Worm (Caenorhabditis elegans) whole organism, L4 larva: ENCODE measurements around the gene try-12.

Experiments used
- F44E2.7 ChIP-seq: fragments of 200-800 bp; sonication (Bioruptor generic); IDR thresholded peaks from 2 replicates; pipeline ENCODE4 v2.1.2; 2022; ENCODE audit warnings: missing genetic modification characterization, missing compliant biosample characterization
- F49E8.2 ChIP-seq: sonication (generic microtip); optimal IDR thresholded peaks from 2 replicates; lab custom pipeline; 2016; ENCODE audit warnings: missing compliant biosample characterization, mild to moderate bottlenecking, missing genetic modification characterization, borderline replicate concordance
- Y105C5A.15 ChIP-seq: fragments of 200-800 bp; sonication (Bioruptor generic); IDR thresholded peaks from 2 replicates; pipeline ENCODE4 v1.3.6; 2022; ENCODE audit warnings: missing genetic modification characterization, missing compliant biosample characterization
- Y48G9A.11 ChIP-seq: fragments of 200-800 bp; sonication (Bioruptor generic); IDR thresholded peaks from 2 replicates; pipeline ENCODE4 v1.3.6; 2022; ENCODE audit warnings: missing genetic modification reagents, missing genetic modification characterization, missing compliant biosample characterization
- Y5F2A.4 ChIP-seq: fragments of 200-800 bp; sonication (Bioruptor generic); optimal IDR thresholded peaks from 2 replicates; lab custom pipeline; 2018; ENCODE audit warnings: mild to moderate bottlenecking, missing genetic modification characterization, missing compliant biosample characterization
- Y75B8A.6 ChIP-seq: fragments of 200-800 bp; sonication (Bioruptor generic); IDR thresholded peaks from 2 replicates; pipeline ENCODE4 v1.3.6; 2022; ENCODE audit warnings: missing genetic modification reagents, missing genetic modification characterization, missing compliant biosample characterization
- arid-1 ChIP-seq: fragments of 200-800 bp; sonication (Bioruptor generic); conservative IDR thresholded peaks from 2 replicates; pipeline ENCODE4 v1.3.6; 2022; ENCODE audit warnings: missing genetic modification reagents, missing genetic modification characterization, missing compliant biosample characterization
- attf-4 ChIP-seq: sonication (generic microtip); optimal IDR thresholded peaks from 3 replicates; lab custom pipeline; 2017; ENCODE audit warnings: missing biosample characterization, missing genetic modification characterization
- ces-1 ChIP-seq: fragments of 150-350 bp; sonication (generic microtip); optimal IDR thresholded peaks from 4 replicates; lab custom pipeline; 2014; ENCODE audit warnings: missing biosample characterization, missing genetic modification reagents, missing genetic modification characterization
- cey-2 ChIP-seq: sonication (generic microtip); optimal IDR thresholded peaks from 3 replicates; lab custom pipeline; 2017; ENCODE audit warnings: missing genetic modification characterization, mild to moderate bottlenecking, missing compliant biosample characterization, antibody characterized with exemption, borderline replicate concordance; ENCODE audit not compliant: insufficient read depth
- daf-16 ChIP-seq, 3 experiments: sonication (generic microtip); optimal IDR thresholded peaks; 2 replicates each; lab custom pipeline; 2016 to 2017; ENCODE audit warnings: missing genetic modification characterization in 3 of 3, missing genetic modification reagents in 3 of 3, mild to moderate bottlenecking in 2 of 3, missing compliant biosample characterization in 2 of 3, missing biosample characterization in 1 of 3, moderate library complexity in 1 of 3
- daf-19 ChIP-seq: fragments of 200-800 bp; sonication (Bioruptor generic); conservative IDR thresholded peaks from 2 replicates; pipeline ENCODE4 v1.3.6; 2022; ENCODE audit warnings: missing genetic modification characterization, missing compliant biosample characterization
- dmd-8 ChIP-seq: fragments of 200-800 bp; sonication (Bioruptor generic); IDR thresholded peaks from 2 replicates; pipeline ENCODE4 v1.3.6; 2022; ENCODE audit warnings: missing genetic modification characterization, missing compliant biosample characterization
- dmd-9 ChIP-seq: fragments of 200-800 bp; sonication (Bioruptor generic); IDR thresholded peaks from 2 replicates; pipeline ENCODE4 v1.3.6; 2022; ENCODE audit warnings: missing genetic modification reagents, missing genetic modification characterization, missing compliant biosample characterization
- egl-43 ChIP-seq: fragments of 200-800 bp; sonication (Bioruptor generic); IDR thresholded peaks from 2 replicates; pipeline ENCODE4 v1.3.6; 2022; ENCODE audit warnings: missing genetic modification reagents, missing genetic modification characterization, missing compliant biosample characterization
- fkh-10 ChIP-seq: fragments of 150-350 bp; optimal IDR thresholded peaks from 2 replicates; lab custom pipeline; 2014; ENCODE audit warnings: missing biosample characterization, missing genetic modification reagents, missing genetic modification characterization
- fos-1 ChIP-seq: fragments of 150-350 bp; optimal IDR thresholded peaks from 2 replicates; lab custom pipeline; 2014; ENCODE audit warnings: missing biosample characterization, missing genetic modification characterization
- gei-8 ChIP-seq: fragments of 200-800 bp; sonication (Bioruptor generic); optimal IDR thresholded peaks from 2 replicates; lab custom pipeline; 2018; ENCODE audit warnings: mild to moderate bottlenecking, missing genetic modification characterization, missing compliant biosample characterization
- hif-1 ChIP-seq, 2 experiments: sonication (generic microtip); optimal IDR thresholded peaks; 2 replicates each; lab custom pipeline; 2016 to 2017; ENCODE audit warnings: missing compliant biosample characterization in 2 of 2, missing genetic modification characterization in 2 of 2, missing genetic modification reagents in 2 of 2, missing genotype in 2 of 2, mild to moderate bottlenecking in 1 of 2
- hmg-1.1 ChIP-seq: fragments of 200-800 bp; sonication (Bioruptor generic); IDR thresholded peaks from 2 replicates; pipeline ENCODE4 v1.3.6; 2022; ENCODE audit warnings: missing genetic modification reagents, missing genetic modification characterization, missing compliant biosample characterization
- jun-1 ChIP-seq: fragments of 150-350 bp; optimal IDR thresholded peaks from 2 replicates; lab custom pipeline; 2014; ENCODE audit warnings: missing biosample characterization, missing genetic modification reagents, missing genetic modification characterization
- lim-7 ChIP-seq: fragments of 200-800 bp; sonication (Bioruptor generic); IDR thresholded peaks from 2 replicates; pipeline ENCODE4 v1.3.6; 2022; ENCODE audit warnings: missing genetic modification characterization, missing compliant biosample characterization
- lin-15B ChIP-seq: fragments of 150-350 bp; sonication (generic microtip); optimal IDR thresholded peaks from 3 replicates; lab custom pipeline; 2014; ENCODE audit warnings: missing biosample characterization, missing genetic modification characterization
- lin-29 ChIP-seq: fragments of 200-800 bp; sonication (Bioruptor generic); IDR thresholded peaks from 2 replicates; pipeline ENCODE4 v1.3.6; 2022; ENCODE audit warnings: missing genetic modification reagents, missing genetic modification characterization, missing compliant biosample characterization
- lin-39 ChIP-seq: fragments of 150-350 bp; optimal IDR thresholded peaks from 2 replicates; lab custom pipeline; 2014; ENCODE audit warnings: missing biosample characterization, missing genetic modification reagents, missing genetic modification characterization
- lir-3 ChIP-seq: sonication (generic microtip); optimal IDR thresholded peaks from 2 replicates; lab custom pipeline; 2016; ENCODE audit warnings: mild to moderate bottlenecking, missing genetic modification characterization, missing compliant biosample characterization
- madf-5 ChIP-seq, 2 experiments: fragments of 200-800 bp; sonication (Bioruptor generic); IDR thresholded peaks; 2 replicates each; pipeline ENCODE4 v1.3.6; 2022; ENCODE audit warnings: missing compliant biosample characterization in 2 of 2, missing genetic modification characterization in 2 of 2
- madf-9 ChIP-seq: fragments of 200-800 bp; sonication (Bioruptor generic); conservative IDR thresholded peaks from 2 replicates; pipeline ENCODE4 v1.3.6; 2022; ENCODE audit warnings: missing genetic modification reagents, missing genetic modification characterization, missing compliant biosample characterization
- mdt-29 ChIP-seq: fragments of 200-800 bp; sonication (Bioruptor generic); IDR thresholded peaks from 2 replicates; pipeline ENCODE4 v1.3.6; 2022; ENCODE audit warnings: missing genetic modification reagents, missing genetic modification characterization, missing compliant biosample characterization
- mep-1 ChIP-seq: fragments of 150-350 bp; sonication (generic microtip); optimal IDR thresholded peaks from 3 replicates; lab custom pipeline; 2014; ENCODE audit warnings: missing biosample characterization, missing genetic modification characterization
- mxl-2 ChIP-seq: fragments of 200-800 bp; sonication (Bioruptor generic); conservative IDR thresholded peaks from 2 replicates; pipeline ENCODE4 v1.3.6; 2022; ENCODE audit warnings: missing genetic modification reagents, missing genetic modification characterization, missing compliant biosample characterization
- nhr-10 ChIP-seq: fragments of 150-350 bp; optimal IDR thresholded peaks from 2 replicates; lab custom pipeline; 2014; ENCODE audit warnings: missing biosample characterization, missing genetic modification characterization
- nhr-102 ChIP-seq: sonication (generic microtip); optimal IDR thresholded peaks from 2 replicates; lab custom pipeline; 2016; ENCODE audit warnings: mild to moderate bottlenecking, missing genetic modification characterization, moderate library complexity, missing compliant biosample characterization
- nhr-11 ChIP-seq: fragments of 150-350 bp; optimal IDR thresholded peaks from 2 replicates; lab custom pipeline; 2014; ENCODE audit warnings: missing biosample characterization, missing genetic modification characterization
- nhr-237 ChIP-seq: sonication (generic microtip); optimal IDR thresholded peaks from 2 replicates; lab custom pipeline; 2017; ENCODE audit warnings: missing biosample characterization, missing genetic modification characterization
- nhr-77 ChIP-seq: fragments of 150-350 bp; optimal IDR thresholded peaks from 2 replicates; lab custom pipeline; 2014; ENCODE audit warnings: missing biosample characterization, missing genetic modification characterization
- pha-4 ChIP-seq, 2 experiments: fragments of 150-350 bp in 1 of 2; fragments of 200-800 bp in 1 of 2; sonication (Bioruptor generic) in 1 of 2; IDR thresholded peaks in 1 of 2; optimal IDR thresholded peaks in 1 of 2; 2 replicates each; pipeline versions ENCODE4 v1.3.6 to Lab custom; 2014 to 2022; ENCODE audit warnings: missing genetic modification characterization in 2 of 2, missing genetic modification reagents in 2 of 2, missing biosample characterization in 1 of 2, missing compliant biosample characterization in 1 of 2
- sdz-12 ChIP-seq: fragments of 200-800 bp; sonication (Bioruptor generic); optimal IDR thresholded peaks from 2 replicates; lab custom pipeline; 2018; ENCODE audit warnings: mild to moderate bottlenecking, missing genetic modification characterization, missing compliant biosample characterization
- skn-1 ChIP-seq: fragments of 150-350 bp; optimal IDR thresholded peaks from 2 replicates; lab custom pipeline; 2014; ENCODE audit warnings: missing biosample characterization, missing genetic modification characterization
- snpc-4 ChIP-seq: fragments of 150-350 bp; optimal IDR thresholded peaks from 2 replicates; lab custom pipeline; 2014; ENCODE audit warnings: missing biosample characterization, missing genetic modification characterization
- tag-97 ChIP-seq: fragments of 200-800 bp; sonication (Bioruptor generic); IDR thresholded peaks from 2 replicates; pipeline ENCODE4 v1.3.6; 2022; ENCODE audit warnings: missing genetic modification characterization, missing compliant biosample characterization
- tra-1 ChIP-seq: fragments of 200-800 bp; sonication (Bioruptor generic); IDR thresholded peaks from 2 replicates; pipeline ENCODE4 v1.3.6; 2022; ENCODE audit warnings: missing genetic modification reagents, missing genetic modification characterization, missing compliant biosample characterization
- unc-62 ChIP-seq, 3 experiments: fragments of 150-350 bp in 1 of 3; sonication (generic microtip); optimal IDR thresholded peaks in 2 of 3; peaks in 1 of 3; 1 replicate in 1 of 3; 2 replicates in 2 of 3; lab custom pipeline; 2014 to 2017; ENCODE audit warnings: missing biosample characterization in 3 of 3, missing genetic modification characterization in 3 of 3, missing genetic modification reagents in 3 of 3, missing genotype in 1 of 3
- vab-7 ChIP-seq: fragments of 200-800 bp; sonication (Bioruptor generic); IDR thresholded peaks from 2 replicates; pipeline ENCODE4 v1.3.6; 2022; ENCODE audit warnings: missing genetic modification reagents, missing genetic modification characterization, missing compliant biosample characterization
- zfp-2 ChIP-seq: sonication (generic microtip); optimal IDR thresholded peaks from 2 replicates; lab custom pipeline; 2016; ENCODE audit warnings: mild to moderate bottlenecking, missing genetic modification characterization, missing compliant biosample characterization
- zfp-3 ChIP-seq: fragments of 200-800 bp; sonication (Bioruptor generic); conservative IDR thresholded peaks from 2 replicates; pipeline ENCODE4 v1.3.6; 2022; ENCODE audit warnings: missing genetic modification reagents, missing genetic modification characterization, missing compliant biosample characterization
- zip-11 ChIP-seq: fragments of 200-800 bp; sonication (Bioruptor generic); IDR thresholded peaks from 2 replicates; pipeline ENCODE4 v1.3.6; 2022; ENCODE audit warnings: missing genetic modification characterization, missing compliant biosample characterization
- ztf-11 ChIP-seq: fragments of 150-350 bp; optimal IDR thresholded peaks from 2 replicates; lab custom pipeline; 2014; ENCODE audit warnings: missing biosample characterization, missing genetic modification characterization
- ztf-7 ChIP-seq: fragments of 150-350 bp; optimal IDR thresholded peaks from 2 replicates; lab custom pipeline; 2014; ENCODE audit warnings: missing biosample characterization, missing genetic modification characterization

try-12 gene

DNA sequence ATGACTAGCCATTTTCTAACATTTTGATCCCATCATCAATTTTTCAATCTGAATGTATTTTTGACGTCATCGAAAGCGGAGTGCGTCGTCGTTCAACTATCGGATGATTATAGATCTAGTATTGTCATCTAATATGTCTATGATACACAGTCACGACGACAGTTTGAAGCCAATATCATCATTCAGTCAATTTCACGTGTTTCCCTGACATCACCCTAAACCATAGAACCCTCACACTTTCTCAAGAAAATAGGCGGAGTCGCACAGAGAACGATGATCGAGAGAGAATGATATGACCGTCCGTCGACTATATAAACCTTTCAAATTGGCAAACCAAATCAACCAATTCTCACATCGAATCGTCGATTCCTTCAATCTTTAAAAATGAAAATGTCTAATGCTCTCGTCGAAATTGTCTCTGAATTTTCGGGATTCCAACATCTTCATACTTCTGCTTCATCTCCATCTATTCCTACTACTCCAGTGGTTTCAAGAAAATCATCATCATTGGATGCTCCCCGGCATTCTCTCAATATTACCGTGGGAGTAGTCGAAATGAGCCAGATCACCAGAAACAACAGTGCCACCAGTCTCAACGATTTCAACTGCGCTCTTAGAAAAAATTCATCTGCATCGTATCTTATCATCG lies 33.2 kb upstream of the try-12 start, which contains the start of gene F18E3.13:
TSS of gene F18E3.13 (plus strand) at position 385 of the 649 bp plus-strand sequence.
- TF ChIP-seq ztf-11 (tag; lab: Kevin White, UChicago) (no peak), dmd-8 (GFP tag; lab: Robert Waterston, UW) (no peak), lin-15B (tag; lab: Kevin White, UChicago) (no peak), mxl-2 (GFP tag; lab: Robert Waterston, UW) (0 out of 2 replicates have a peak, but pooled peaks have one; percentile 22), ztf-7 (tag; lab: Kevin White, UChicago) (no peak), Y105C5A.15 (GFP tag; lab: Robert Waterston, UW) (no peak), mep-1 (tag; lab: Kevin White, UChicago) (peak; percentile 54), skn-1 (no peak), lir-3 (no peak), mdt-29 (GFP tag; lab: Robert Waterston, UW) (no peak), snpc-4 (tag; lab: Kevin White, UChicago) (no peak), zfp-2 (no peak), arid-1 (GFP tag; lab: Robert Waterston, UW) (no peak), zfp-3 (GFP tag; lab: Robert Waterston, UW) (no peak), F44E2.7 (GFP tag; lab: Robert Waterston, UW) (no peak), nhr-102 (tag; lab: Kevin White, UChicago) (no peak), lin-39 (tag; lab: Kevin White, UChicago) (no peak), fkh-10 (GFP tag; lab: Kevin White, UChicago) (no peak), lim-7 (GFP tag; lab: Robert Waterston, UW) (no peak), daf-19 (GFP tag; lab: Robert Waterston, UW) (no peak), cey-2 (tag; lab: Kevin White, UChicago) (peak; percentile 50), lin-29 (no peak), Y5F2A.4 (GFP tag; lab: Kevin White, UChicago) (no peak), gei-8 (peak; percentile 37), hmg-1.1 (GFP tag; lab: Robert Waterston, UW) (no peak), jun-1 (tag; lab: Kevin White, UChicago) (no peak), fos-1 (no peak), tag-97 (no peak), Y75B8A.6 (GFP tag; lab: Robert Waterston, UW) (no peak), pha-4 (GFP tag; IDR thresholded peaks at IDR 0.05; lab: Robert Waterston, UW) (no peak), pha-4 (tag; optimal IDR thresholded peaks at IDR 0.05; lab: Kevin White, UChicago) (no peak), attf-4 (no peak), madf-5 (GFP tag; IDR thresholded peaks at IDR 0.05; lab: Robert Waterston, UW) (no peak), tra-1 (no peak), F49E8.2 (tag; lab: Kevin White, UChicago) (no peak), zip-11 (no peak), daf-16 (GFP tag; optimal IDR thresholded peaks at IDR 0.05; lab: Kevin White, UChicago) (no peak), daf-16 (tag; optimal IDR thresholded peaks at IDR 0.05; lab: Kevin White, UChicago) (no peak), hif-1 (tag; optimal IDR thresholded peaks at IDR 0.05; lab: Kevin White, UChicago) (peak; percentile 19 to 60), vab-7 (GFP tag; lab: Robert Waterston, UW) (no peak), Y48G9A.11 (GFP tag; lab: Robert Waterston, UW) (no peak), dmd-9 (no peak), nhr-10 (tag; lab: Kevin White, UChicago) (no peak), egl-43 (GFP tag; lab: Robert Waterston, UW) (no peak), nhr-11 (tag; lab: Kevin White, UChicago) (no peak), nhr-237 (no peak), unc-62 (GFP tag; optimal IDR thresholded peaks at IDR 0.05 in 1 of 2; lab: Kevin White, UChicago) (peak in 1 of 2 experiments; percentile 55), unc-62 (tag; optimal IDR thresholded peaks at IDR 0.05; lab: Kevin White, UChicago) (no peak), madf-9 (GFP tag; lab: Robert Waterston, UW) (peak; percentile 24; the same call in 1 of the 2 replicates), nhr-77 (tag; lab: Kevin White, UChicago) (no peak), ces-1 (GFP tag; lab: Kevin White, UChicago) (no peak), sdz-12 (GFP tag; lab: Kevin White, UChicago) (no peak)
